Worm (Caenorhabditis elegans) whole organism, L4 larva: ENCODE measurements around the gene sru-25.

Experiments
- F49E8.2 ChIP-seq: sonication (generic microtip); optimal IDR thresholded peaks from 2 replicates; lab custom pipeline; 2016; ENCODE audit warnings: missing compliant biosample characterization, mild to moderate bottlenecking, missing genetic modification characterization, borderline replicate concordance
- dmd-8 ChIP-seq: fragments of 200-800 bp; sonication (Bioruptor generic); IDR thresholded peaks from 2 replicates; pipeline ENCODE4 v1.3.6; 2022; ENCODE audit warnings: missing genetic modification characterization, missing compliant biosample characterization
- gei-8 ChIP-seq: fragments of 200-800 bp; sonication (Bioruptor generic); optimal IDR thresholded peaks from 2 replicates; lab custom pipeline; 2018; ENCODE audit warnings: mild to moderate bottlenecking, missing genetic modification characterization, missing compliant biosample characterization
- hlh-30 ChIP-seq: sonication (generic microtip); optimal IDR thresholded peaks from 2 replicates; lab custom pipeline; 2017; ENCODE audit warnings: antibody characterized with exemption, mild to moderate bottlenecking, missing genetic modification characterization, missing compliant biosample characterization; ENCODE audit not compliant: insufficient read depth
- madf-5 ChIP-seq, 2 experiments: fragments of 200-800 bp; sonication (Bioruptor generic); IDR thresholded peaks; 2 replicates each; pipeline ENCODE4 v1.3.6; 2022; ENCODE audit warnings: missing compliant biosample characterization in 2 of 2, missing genetic modification characterization in 2 of 2
- nhr-102 ChIP-seq: sonication (generic microtip); optimal IDR thresholded peaks from 2 replicates; lab custom pipeline; 2016; ENCODE audit warnings: mild to moderate bottlenecking, missing genetic modification characterization, moderate library complexity, missing compliant biosample characterization
- nhr-11 ChIP-seq: fragments of 150-350 bp; optimal IDR thresholded peaks from 2 replicates; lab custom pipeline; 2014; ENCODE audit warnings: missing biosample characterization, missing genetic modification characterization
- nhr-76 ChIP-seq: fragments of 150-350 bp; optimal IDR thresholded peaks from 2 replicates; lab custom pipeline; 2014; ENCODE audit warnings: missing biosample characterization, missing genetic modification characterization
- pqm-1 ChIP-seq: sonication (generic microtip); optimal IDR thresholded peaks from 2 replicates; lab custom pipeline; 2017; ENCODE audit warnings: missing biosample characterization, missing genetic modification characterization
- skn-1 ChIP-seq: fragments of 150-350 bp; optimal IDR thresholded peaks from 2 replicates; lab custom pipeline; 2014; ENCODE audit warnings: missing biosample characterization, missing genetic modification characterization
- unc-39 ChIP-seq: sonication (generic microtip); optimal IDR thresholded peaks from 2 replicates; lab custom pipeline; 2017; ENCODE audit warnings: missing biosample characterization, missing genetic modification characterization
- zag-1 ChIP-seq: fragments of 150-350 bp; optimal IDR thresholded peaks from 2 replicates; lab custom pipeline; 2014; ENCODE audit warnings: missing biosample characterization, missing genetic modification characterization

- TF ChIP-seq nhr-102 (tag; lab: Kevin White, UChicago): no peak
- no peak for TF ChIP-seq nhr-76
- no peak for TF ChIP-seq skn-1 (tag; lab: Kevin White, UChicago)
- no peak for TF ChIP-seq gei-8 (GFP tag; lab: Kevin White, UChicago)
- no peak for TF ChIP-seq dmd-8 (GFP tag; lab: Robert Waterston, UW)
- no peak for TF ChIP-seq pqm-1 (tag; lab: Kevin White, UChicago)
- TF ChIP-seq madf-5 (GFP tag; IDR thresholded peaks at IDR 0.05; lab: Robert Waterston, UW): no peak
- TF ChIP-seq zag-1 (tag; lab: Kevin White, UChicago): no peak
- TF ChIP-seq hlh-30 (tag; lab: Kevin White, UChicago): no peak
- no peak for TF ChIP-seq F49E8.2 (tag; lab: Kevin White, UChicago)
- no peak for TF ChIP-seq unc-39 (tag; lab: Kevin White, UChicago)
- TF ChIP-seq nhr-11: no peak
Measured at ce11 chrV:626321-626720, 47.8 kb downstream of the sru-25 start, which contains the start of gene F48G7.7.
